Worm (Caenorhabditis elegans): ENCODE measurements around the gene nduf-2.2.

Gene nduf-2.2

DNA sequence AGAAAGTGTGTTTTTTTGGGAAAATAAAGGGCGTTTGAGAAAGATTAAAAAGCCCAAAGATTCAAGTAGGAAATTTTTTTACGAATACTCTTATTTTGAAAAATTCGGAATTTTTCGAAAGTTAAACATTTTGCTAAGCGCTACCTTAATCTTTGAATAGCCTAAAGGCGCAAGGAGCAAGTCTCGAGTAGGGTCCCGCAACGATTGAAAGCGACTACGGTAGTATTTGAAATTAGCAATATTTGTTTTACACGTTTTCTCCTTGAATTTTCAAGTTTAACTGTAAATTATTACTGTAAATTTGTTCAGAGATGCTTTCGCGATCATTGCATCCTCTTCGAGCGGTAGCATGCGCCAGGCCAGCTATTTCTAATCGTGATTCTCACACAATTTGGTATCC lies at the start of gene nduf-2.2:
nduf-2.2 (plus strand) TSS at position 310 of the 400 bp plus-strand sequence.
- no peak for TF ChIP-seq unc-62 (GFP tag; optimal IDR thresholded peaks at IDR 0.05)

DNA sequence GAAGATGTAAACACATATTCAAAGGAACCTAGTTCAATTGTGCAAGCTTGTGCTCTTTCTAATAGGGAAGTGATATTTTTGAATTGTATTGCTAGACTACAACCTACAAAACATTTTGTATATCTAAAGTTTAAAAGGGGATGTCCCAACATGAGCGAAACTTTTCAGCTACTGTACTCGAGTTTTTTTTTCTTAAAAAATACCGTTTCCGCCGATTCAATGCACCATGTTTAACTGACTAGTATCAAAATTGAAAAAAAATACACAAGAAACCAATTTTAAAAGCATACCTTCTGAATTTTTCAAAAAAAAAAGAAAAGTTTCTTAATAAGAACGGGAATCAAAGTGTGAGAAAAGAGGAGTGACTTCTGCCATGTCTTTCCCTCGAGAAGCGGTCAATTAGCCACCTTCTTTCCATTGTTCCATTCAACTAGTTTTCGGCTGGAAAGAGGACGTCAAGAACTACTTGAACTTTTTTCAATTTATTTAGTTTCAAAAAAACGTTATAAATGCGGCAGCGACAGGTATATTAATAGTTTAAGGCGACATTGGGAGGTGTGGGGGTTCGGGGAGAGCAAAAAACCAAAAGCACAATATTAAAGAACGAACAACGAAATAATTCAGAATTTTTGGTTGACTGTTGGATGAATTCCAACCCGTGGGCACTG lies 49.6 kb upstream of the nduf-2.2 start, which contains the start of gene nas-4:
nas-4 (minus strand) TSS at position 351 of the 668 bp plus-strand sequence.
- no peak for TF ChIP-seq unc-62 (GFP tag; optimal IDR thresholded peaks at IDR 0.05)

DNA sequence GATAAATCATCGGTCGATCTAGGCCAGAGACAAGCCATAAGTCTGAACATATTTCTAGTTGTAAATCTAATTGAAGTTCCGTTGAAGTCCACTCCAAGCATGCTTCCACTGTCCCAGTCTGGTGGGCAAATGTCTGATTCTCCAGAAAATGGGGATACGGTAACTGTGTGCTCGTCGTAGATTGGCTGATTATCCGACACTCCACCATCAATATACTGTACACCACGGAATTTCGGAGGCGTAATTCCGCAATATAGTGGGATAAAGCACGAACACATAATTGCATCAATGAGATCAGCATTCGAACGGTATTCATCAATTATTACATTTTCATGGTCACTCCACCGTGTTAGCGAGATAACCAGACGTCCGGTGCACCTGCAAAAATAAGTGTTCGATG lies 46.8 kb upstream of the nduf-2.2 start:
- no peak for TF ChIP-seq unc-62 (GFP tag; optimal IDR thresholded peaks at IDR 0.05)

DNA sequence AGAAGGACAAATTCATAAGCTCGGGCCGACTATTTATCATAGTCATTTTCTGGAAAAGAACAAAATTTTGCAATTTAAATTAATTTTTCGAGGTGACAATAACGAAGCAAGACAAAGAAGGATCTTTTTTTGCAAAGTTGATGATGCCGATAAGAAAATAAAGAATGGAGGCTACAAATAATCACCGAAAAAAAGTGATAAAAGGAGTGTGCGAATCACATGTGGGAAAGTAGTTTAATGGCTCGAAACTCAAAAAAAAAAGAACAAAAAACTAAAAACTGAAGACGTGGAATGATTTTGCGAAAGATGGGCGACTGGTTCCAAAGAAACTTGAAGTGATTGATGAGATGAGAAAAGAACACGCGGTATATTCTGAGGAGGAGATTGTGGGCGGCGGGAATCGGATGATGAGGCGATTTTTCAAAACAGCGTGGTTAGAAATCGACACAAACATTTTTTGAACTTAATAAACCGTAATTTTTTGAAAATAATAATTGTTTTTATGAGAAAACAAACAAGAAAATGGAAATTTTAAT lies 45.5 kb upstream of the nduf-2.2 start, which contains the start of gene atgl-1:
atgl-1 (minus strand) TSS at position 51 of the 536 bp plus-strand sequence.
- TF ChIP-seq unc-62 (GFP tag; optimal IDR thresholded peaks at IDR 0.05), result no peak

DNA sequence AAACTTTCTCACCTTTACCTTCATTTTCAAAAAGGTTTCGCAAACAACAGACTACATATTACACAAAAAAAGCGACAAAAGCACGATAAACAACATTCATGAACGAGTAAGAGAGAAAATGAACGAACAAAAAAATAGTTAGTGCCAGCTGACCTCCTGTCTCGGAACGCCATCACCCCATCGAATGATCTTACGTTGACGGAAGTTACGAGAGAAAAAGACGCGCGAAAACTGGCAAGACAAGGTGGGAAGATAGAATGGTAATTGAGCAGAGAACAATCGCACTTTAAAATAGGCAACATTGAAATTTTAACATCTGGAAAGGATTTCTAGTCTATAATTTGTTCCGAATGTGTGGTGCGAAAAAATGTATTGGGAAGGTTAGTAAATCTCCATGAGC lies 44.8 kb upstream of the nduf-2.2 start:
- TF ChIP-seq unc-62 (GFP tag; optimal IDR thresholded peaks at IDR 0.05), result no peak

DNA sequence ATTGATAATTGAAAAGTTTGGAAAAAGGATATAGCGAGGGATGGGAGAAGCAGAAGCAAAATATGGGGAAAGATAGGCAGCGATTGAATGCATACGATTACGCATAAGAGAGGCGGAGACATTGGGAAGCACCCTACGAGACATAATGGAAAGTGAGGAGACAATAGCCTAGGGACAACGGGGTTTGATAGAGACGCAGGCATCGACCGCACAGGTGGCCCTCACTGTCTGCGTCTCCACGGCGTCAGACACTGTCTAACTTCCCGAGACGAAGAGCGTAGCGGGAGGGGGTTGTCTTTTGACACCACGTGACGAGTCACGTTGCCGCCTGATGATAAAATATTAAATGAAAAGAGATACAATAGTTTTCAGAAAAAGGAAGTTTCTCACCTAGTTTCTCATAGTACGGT lies 44.0 kb upstream of the nduf-2.2 start:
- TF ChIP-seq unc-62 (GFP tag; optimal IDR thresholded peaks at IDR 0.05), result no peak

DNA sequence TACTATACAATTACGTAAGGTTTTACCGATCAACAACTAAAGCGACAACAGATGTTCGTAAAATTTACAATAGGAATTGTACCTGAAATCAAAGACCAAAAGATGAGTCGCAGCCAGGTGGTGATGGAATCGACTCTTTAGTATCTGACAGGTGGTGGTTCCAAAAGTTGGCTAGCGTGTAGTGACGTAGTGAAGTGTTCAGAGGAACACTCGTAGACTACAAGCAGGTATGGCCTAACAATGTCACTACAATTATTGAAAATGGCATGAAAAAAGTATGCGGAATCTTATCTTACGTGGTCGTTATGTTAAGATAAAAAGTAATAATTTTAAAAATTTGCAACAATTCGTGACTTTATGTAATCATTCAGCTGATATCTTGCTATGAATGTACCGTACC lies 43.5 kb upstream of the nduf-2.2 start:
- TF ChIP-seq unc-62 (GFP tag; optimal IDR thresholded peaks at IDR 0.05), result no peak

DNA sequence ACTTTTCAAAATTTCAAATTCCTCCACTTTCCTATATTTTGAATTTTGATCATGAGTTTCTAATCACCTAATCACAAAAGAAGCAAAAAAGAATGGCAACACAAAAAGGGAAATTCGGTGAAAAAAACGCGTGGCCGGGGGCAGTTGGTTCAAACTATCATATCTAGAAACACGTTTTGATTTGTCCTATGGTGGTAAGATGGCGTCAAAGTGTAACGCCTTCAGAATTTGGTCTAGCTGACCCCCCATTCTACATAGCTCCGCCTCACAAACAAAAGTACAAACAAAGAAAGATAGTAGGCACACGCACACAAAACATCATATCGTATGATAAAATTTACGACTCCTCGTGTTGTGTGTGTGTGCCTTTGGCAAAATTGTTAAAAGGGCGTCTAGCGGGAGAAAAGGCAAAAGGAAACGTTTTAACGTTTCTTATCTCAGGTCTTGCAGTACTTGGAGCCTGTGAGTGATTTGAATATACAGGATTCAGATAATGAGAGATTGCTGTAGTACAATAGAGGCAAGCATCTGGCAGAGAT lies 43.0 kb upstream of the nduf-2.2 start:
- no peak for TF ChIP-seq unc-62 (GFP tag; optimal IDR thresholded peaks at IDR 0.05)

DNA sequence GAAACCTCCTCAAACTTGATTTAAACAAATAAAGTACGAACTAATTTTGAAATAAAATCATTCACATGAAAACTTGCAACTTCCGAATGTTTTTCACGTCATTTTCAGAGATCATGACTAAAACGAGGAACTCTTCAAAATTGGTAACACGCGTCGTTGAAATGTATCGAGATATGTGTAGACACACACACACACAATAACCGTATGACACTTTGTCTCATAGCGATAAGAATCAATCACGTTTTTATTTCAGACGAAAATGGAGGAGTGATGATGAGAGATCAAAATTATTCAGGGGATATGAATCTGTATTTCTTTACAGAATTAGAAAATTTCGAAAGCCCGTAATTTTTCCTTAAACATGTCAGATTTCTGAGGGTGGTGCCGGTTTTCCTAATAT lies 42.3 kb upstream of the nduf-2.2 start:
- no peak for TF ChIP-seq unc-62 (GFP tag; optimal IDR thresholded peaks at IDR 0.05)

DNA sequence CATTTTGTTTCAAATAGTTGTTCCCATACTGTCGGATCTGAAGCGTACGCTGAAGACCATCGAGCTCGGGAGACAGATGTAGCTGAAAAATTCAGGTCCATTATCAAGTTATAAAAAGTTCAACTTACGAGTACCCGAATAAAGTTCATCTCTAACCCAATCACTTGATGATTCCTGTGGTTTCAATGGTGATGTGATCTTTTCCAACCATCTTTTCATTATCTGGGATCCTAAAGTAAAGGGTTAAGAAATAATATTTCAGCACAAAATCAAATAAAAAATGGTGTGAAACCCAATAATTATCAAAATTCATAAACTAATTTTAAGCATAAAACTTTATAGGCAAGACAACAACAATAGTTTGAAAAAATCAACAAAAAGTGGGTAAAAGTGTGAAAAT lies 37.8 kb upstream of the nduf-2.2 start, which contains the start of gene C05D11.8:
C05D11.8 (minus strand) TSS at position 101 of the 400 bp plus-strand sequence.
- no peak for TF ChIP-seq unc-62 (GFP tag; optimal IDR thresholded peaks at IDR 0.05)

DNA sequence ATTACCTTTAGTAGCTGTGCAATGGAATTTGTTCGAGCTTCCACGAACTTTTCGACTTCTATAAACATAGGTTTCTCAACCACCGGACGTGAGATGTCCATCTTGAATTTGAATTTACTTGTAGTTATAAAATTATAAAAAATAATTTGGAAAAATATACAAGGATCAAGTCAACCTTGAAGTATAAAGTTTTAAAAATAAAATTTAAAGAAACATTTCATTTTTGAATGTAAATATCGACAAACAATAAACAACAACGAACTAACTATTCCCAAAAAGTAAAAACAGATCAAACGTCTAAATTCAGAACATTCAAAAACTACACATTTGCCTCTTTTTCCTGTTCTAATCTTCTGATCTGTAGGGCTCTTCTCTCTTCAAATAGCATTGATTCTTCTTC lies 34.2 kb upstream of the nduf-2.2 start, which contains the start of gene popl-1:
popl-1 (minus strand) TSS at position 101 of the 400 bp plus-strand sequence.
- TF ChIP-seq unc-62 (GFP tag; optimal IDR thresholded peaks at IDR 0.05), result no peak

DNA sequence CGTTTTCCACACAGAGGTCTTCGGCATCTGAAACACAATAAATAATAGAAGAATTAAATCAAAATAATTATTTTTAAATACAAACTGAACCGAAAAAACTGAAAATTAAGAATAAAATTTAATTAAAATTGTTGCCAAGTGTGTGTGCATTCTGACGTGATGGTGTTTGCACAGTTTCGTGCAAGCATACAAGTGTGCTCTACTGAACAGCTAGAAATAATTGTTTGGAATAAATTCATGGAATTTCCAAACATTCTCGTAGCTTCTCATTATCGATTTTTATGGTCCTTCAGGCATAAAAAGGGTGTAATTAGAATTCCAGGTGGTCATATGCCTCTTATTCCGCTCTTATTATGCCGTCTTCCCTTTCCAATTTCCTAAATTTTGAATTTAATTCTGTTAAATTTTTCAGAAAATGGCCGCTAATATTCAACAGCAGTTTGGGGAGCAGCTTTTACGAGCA lies 33.2 kb upstream of the nduf-2.2 start, which contains the start of the genes mrps-17 and txdc-9:
mrps-17 (minus strand) TSS at position 33 of the 463 bp plus-strand sequence.
txdc-9 (plus strand) TSS at position 413 of the 463 bp plus-strand sequence.
- TF ChIP-seq unc-62 (GFP tag; optimal IDR thresholded peaks at IDR 0.05), result no peak

DNA sequence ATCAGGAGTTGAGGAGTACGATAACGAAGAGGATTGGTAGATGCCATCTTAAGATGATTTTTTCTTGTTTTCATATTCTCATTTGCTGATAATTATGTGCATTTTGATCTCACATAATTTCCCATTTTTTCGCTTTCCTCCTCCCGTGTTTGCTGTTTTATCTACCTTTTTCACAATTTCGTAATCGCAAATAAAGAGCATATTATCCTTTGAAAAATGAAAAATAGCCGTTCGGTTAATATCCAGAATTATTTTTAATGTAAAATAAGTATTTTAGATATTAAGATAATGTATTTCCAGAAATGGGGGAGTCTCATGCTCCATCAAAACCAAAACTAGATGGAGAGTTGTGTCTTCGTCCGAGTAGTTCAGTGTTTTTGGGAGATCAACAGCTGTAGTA lies 32.1 kb upstream of the nduf-2.2 start, which contains the start of gene vps-16:
vps-16 (plus strand) TSS at position 301 of the 400 bp plus-strand sequence.
- TF ChIP-seq unc-62 (GFP tag; optimal IDR thresholded peaks at IDR 0.05), result no peak

DNA sequence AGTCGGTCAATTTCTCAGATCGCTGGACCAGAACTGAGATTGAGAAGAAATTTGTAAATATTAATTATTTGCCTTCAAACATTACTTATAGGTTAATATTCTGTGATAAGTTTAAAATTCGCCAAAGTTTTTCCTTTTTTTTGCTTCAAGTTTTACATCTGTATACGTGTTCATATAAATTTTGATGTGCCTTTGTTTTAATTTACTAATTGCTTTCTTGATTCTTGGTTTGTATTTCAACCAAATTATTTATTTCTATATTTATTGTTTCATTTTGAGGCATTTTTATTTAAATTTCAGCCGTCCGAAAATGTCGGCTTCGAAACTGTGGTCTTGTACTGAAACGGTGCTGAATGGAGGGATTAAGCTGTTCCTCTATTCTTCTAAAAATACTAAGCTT lies 28.7 kb upstream of the nduf-2.2 start, which contains the start of gene C05D11.1:
C05D11.1 (plus strand) TSS at position 301 of the 400 bp plus-strand sequence.
- TF ChIP-seq unc-62 (GFP tag; optimal IDR thresholded peaks at IDR 0.05), result no peak

DNA sequence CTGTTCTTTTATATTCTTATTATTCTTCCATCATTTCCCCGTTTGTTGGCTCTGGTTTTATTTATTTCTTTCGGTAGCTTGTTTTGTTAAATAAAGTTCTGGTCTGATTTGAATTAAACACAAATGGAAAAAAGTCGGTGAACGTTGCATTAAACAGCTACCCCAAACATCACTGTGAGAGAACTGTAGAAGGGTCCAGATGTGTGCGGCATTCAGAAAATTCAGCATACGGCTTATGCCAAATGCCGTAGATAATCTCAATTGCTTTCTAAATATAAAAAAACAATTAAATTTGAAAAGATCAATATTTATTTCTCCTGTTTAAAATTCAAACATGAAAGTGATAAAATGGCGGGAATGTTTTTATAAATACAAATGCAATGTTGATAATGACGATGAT lies 25.2 kb upstream of the nduf-2.2 start:
- no peak for TF ChIP-seq unc-62 (GFP tag; optimal IDR thresholded peaks at IDR 0.05)

DNA sequence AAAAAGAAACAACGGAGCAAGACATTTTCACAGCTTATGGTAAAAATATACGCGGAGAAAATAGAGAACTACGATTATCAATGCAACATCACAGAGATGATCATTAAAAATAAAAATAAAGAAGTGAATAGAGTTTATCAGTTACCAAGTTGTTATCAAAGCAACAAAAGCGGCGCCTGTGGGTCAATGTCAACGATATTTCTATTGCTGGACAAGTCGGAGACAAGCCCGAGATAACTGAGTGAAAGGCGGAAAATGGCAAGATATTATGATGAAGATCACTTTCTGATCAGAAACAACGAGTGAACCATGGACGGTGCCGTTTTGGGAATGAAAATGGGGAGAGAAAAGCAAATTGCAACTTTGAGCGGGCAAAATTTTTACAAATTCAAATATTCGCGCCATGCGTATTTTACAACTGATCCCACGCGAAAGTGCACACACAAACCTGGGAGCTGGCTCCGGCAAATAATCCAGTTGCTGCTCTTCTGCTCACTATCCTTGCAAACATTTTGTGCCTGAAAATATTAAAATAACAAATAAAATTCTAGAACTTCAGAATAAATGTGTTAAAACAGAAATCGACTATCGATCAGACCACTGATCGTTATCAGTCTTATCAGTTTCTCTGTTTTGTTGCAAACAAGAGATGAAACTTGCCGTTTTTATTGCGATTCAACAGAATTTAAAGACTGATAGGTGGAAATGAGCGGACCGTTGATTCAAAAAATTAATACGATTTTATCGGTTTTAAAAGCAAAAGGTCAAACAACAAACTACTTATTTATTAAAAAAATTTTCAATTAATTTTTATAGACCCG lies 22.5 kb upstream of the nduf-2.2 start, which contains the start of gene mel-32:
mel-32 (minus strand) TSS at position 696 of the 821 bp plus-strand sequence.
- TF ChIP-seq unc-62 (GFP tag; optimal IDR thresholded peaks at IDR 0.05), result no peak
